Fruit fly (Drosophila melanogaster) whole organism, embryonic: ENCODE data around the gene CG14866.

Experiments
- Ada2b ChIP-seq: fragments of 200-800 bp; sonication (Bioruptor generic); IDR thresholded peaks from 2 replicates; pipeline ENCODE4 v1.3.6; 2022; ENCODE audit warnings: missing biosample characterization, missing genetic modification characterization
- Atf3 ChIP-seq: fragments of 200-800 bp; sonication (Bioruptor generic); optimal IDR thresholded peaks from 3 replicates; lab custom pipeline; 2016; ENCODE audit warnings: missing biosample characterization, missing genetic modification characterization
- Bteb2 ChIP-seq: fragments of 200-800 bp; sonication (Bioruptor generic); optimal IDR thresholded peaks from 2 replicates; lab custom pipeline; 2016; ENCODE audit warnings: missing biosample characterization, missing genetic modification characterization
- CG12236 ChIP-seq: fragments of 200-800 bp; sonication (Bioruptor generic); optimal IDR thresholded peaks from 2 replicates; lab custom pipeline; 2016; ENCODE audit warnings: missing biosample characterization, missing genetic modification characterization
- CG13287 ChIP-seq: fragments of 200-800 bp; sonication (Bioruptor generic); IDR thresholded peaks from 2 replicates; pipeline ENCODE4 v1.3.6; 2022; ENCODE audit warnings: missing biosample characterization, missing genetic modification characterization; ENCODE audit not compliant: partially characterized antibody
- CG14965 ChIP-seq: fragments of 200-800 bp; sonication (Bioruptor generic); optimal IDR thresholded peaks from 2 replicates; lab custom pipeline; 2016; ENCODE audit warnings: missing biosample characterization, missing genetic modification characterization, borderline replicate concordance
- CG17328 ChIP-seq: fragments of 200-800 bp; sonication (Bioruptor generic); IDR thresholded peaks from 2 replicates; pipeline ENCODE4 v1.3.6; 2022; ENCODE audit warnings: missing biosample characterization, missing genetic modification characterization
- CG17359 ChIP-seq: fragments of 200-800 bp; sonication (Bioruptor generic); optimal IDR thresholded peaks from 3 replicates; lab custom pipeline; 2018; ENCODE audit warnings: missing biosample characterization, mild to moderate bottlenecking, missing genetic modification characterization, moderate library complexity
- CG17361 ChIP-seq: fragments of 200-800 bp; sonication (Bioruptor generic); IDR thresholded peaks from 3 replicates; pipeline ENCODE4 v1.3.6; 2022; ENCODE audit warnings: missing biosample characterization, missing genetic modification characterization
- CG17385 ChIP-seq: fragments of 200-800 bp; sonication (Bioruptor generic); optimal IDR thresholded peaks from 3 replicates; lab custom pipeline; 2018; ENCODE audit warnings: missing biosample characterization, mild to moderate bottlenecking, missing genetic modification characterization
- CG17612 ChIP-seq: fragments of 200-800 bp; sonication (Bioruptor generic); IDR thresholded peaks from 2 replicates; pipeline ENCODE4 v1.3.6; 2022; ENCODE audit warnings: missing biosample characterization, missing genetic modification characterization
- CG18476 ChIP-seq: fragments of 200-800 bp; sonication (Bioruptor generic); optimal IDR thresholded peaks from 2 replicates; lab custom pipeline; 2016; ENCODE audit warnings: missing biosample characterization, mild to moderate bottlenecking, missing genetic modification characterization
- CG18619 ChIP-seq: fragments of 200-800 bp; sonication (Bioruptor generic); optimal IDR thresholded peaks from 3 replicates; lab custom pipeline; 2017; ENCODE audit warnings: missing biosample characterization, mild to moderate bottlenecking, missing genetic modification characterization
- CG2120 ChIP-seq: fragments of 200-800 bp; sonication (Bioruptor generic); optimal IDR thresholded peaks from 3 replicates; lab custom pipeline; 2016; ENCODE audit warnings: missing biosample characterization, missing genetic modification characterization
- CG31388 ChIP-seq: fragments of 200-800 bp; sonication (Bioruptor generic); optimal IDR thresholded peaks from 2 replicates; lab custom pipeline; 2016; ENCODE audit warnings: missing biosample characterization, missing genetic modification characterization
- CG34422 ChIP-seq: fragments of 200-800 bp; sonication (Bioruptor generic); IDR thresholded peaks from 3 replicates; pipeline ENCODE4 v1.3.6; 2022; ENCODE audit warnings: missing biosample characterization, missing genetic modification characterization
- CG4328 ChIP-seq: fragments of 200-800 bp; sonication (Bioruptor generic); optimal IDR thresholded peaks from 3 replicates; lab custom pipeline; 2017; ENCODE audit warnings: missing biosample characterization, missing genetic modification reagents, missing genetic modification characterization
- CG4424 ChIP-seq: fragments of 200-800 bp; sonication (Bioruptor generic); optimal IDR thresholded peaks from 3 replicates; lab custom pipeline; 2016; ENCODE audit warnings: missing biosample characterization, missing genetic modification characterization
- CG4854 ChIP-seq: fragments of 200-800 bp; sonication (Bioruptor generic); optimal IDR thresholded peaks from 2 replicates; lab custom pipeline; 2016; ENCODE audit warnings: missing biosample characterization, missing genetic modification characterization, inconsistent platforms
- CG6791 ChIP-seq: fragments of 200-800 bp; sonication (Bioruptor generic); IDR thresholded peaks from 3 replicates; pipeline ENCODE4 v1.3.6; 2022; ENCODE audit warnings: missing biosample characterization, missing genetic modification characterization; ENCODE audit not compliant: partially characterized antibody
- CG7839 ChIP-seq: fragments of 200-800 bp; sonication (Bioruptor generic); optimal IDR thresholded peaks from 3 replicates; lab custom pipeline; 2018; ENCODE audit warnings: missing biosample characterization, mild to moderate bottlenecking, missing genetic modification characterization, moderate library complexity
- Drgx ChIP-seq: fragments of 200-800 bp; sonication (Bioruptor generic); IDR thresholded peaks from 2 replicates; pipeline ENCODE4 v1.3.6; 2022; ENCODE audit warnings: missing biosample characterization, missing genetic modification characterization
- ERR ChIP-seq: fragments of 200-800 bp; sonication (Bioruptor generic); optimal IDR thresholded peaks from 2 replicates; lab custom pipeline; 2016; ENCODE audit warnings: missing biosample characterization, missing genetic modification characterization
- Ets97D ChIP-seq: fragments of 200-800 bp; sonication (Bioruptor generic); optimal IDR thresholded peaks from 3 replicates; lab custom pipeline; 2016; ENCODE audit warnings: missing biosample characterization, missing genetic modification characterization
- HLH3B ChIP-seq: fragments of 200-800 bp; sonication (Bioruptor generic); IDR thresholded peaks from 2 replicates; pipeline ENCODE4 v1.3.6; 2022; ENCODE audit warnings: missing biosample characterization, missing genetic modification characterization
- Hr3 ChIP-seq: fragments of 200-800 bp; sonication (Bioruptor generic); optimal IDR thresholded peaks from 3 replicates; lab custom pipeline; 2016; ENCODE audit warnings: missing biosample characterization, missing genetic modification characterization
- Hr39 ChIP-seq: fragments of >200 bp; optimal IDR thresholded peaks from 2 replicates; lab custom pipeline; 2017
- Jarid2 ChIP-seq: fragments of 200-800 bp; sonication (Bioruptor generic); optimal IDR thresholded peaks from 3 replicates; lab custom pipeline; 2017; ENCODE audit warnings: mild to moderate bottlenecking, missing biosample characterization, missing genetic modification reagents, missing genetic modification characterization
- MESR4 ChIP-seq: fragments of 200-800 bp; sonication (Bioruptor generic); optimal IDR thresholded peaks from 2 replicates; lab custom pipeline; 2018; ENCODE audit warnings: missing biosample characterization, mild to moderate bottlenecking, missing genetic modification characterization, moderate library complexity
- Oli ChIP-seq: fragments of 200-800 bp; sonication (Bioruptor generic); optimal IDR thresholded peaks from 2 replicates; lab custom pipeline; 2018; ENCODE audit warnings: missing biosample characterization, mild to moderate bottlenecking, missing genetic modification characterization, moderate library complexity
- Sry-δ ChIP-seq: fragments of 200-800 bp; sonication (Bioruptor generic); optimal IDR thresholded peaks from 2 replicates; lab custom pipeline; 2016; ENCODE audit warnings: missing biosample characterization, missing genetic modification characterization
- Usf ChIP-seq: fragments of 200-800 bp; sonication (Bioruptor generic); optimal IDR thresholded peaks from 2 replicates; lab custom pipeline; 2017; ENCODE audit warnings: missing genotype, missing biosample characterization, missing genetic modification characterization
- ato ChIP-seq: fragments of 200-800 bp; sonication (Bioruptor generic); IDR thresholded peaks from 2 replicates; pipeline ENCODE4 v1.3.6; 2022; ENCODE audit warnings: missing biosample characterization, missing genetic modification characterization; ENCODE audit not compliant: partially characterized antibody
- bowl ChIP-seq: fragments of 200-800 bp; sonication (Bioruptor generic); IDR thresholded peaks from 2 replicates; pipeline ENCODE4 v1.3.6; 2022; ENCODE audit warnings: missing biosample characterization, missing genetic modification characterization
- cad ChIP-seq: fragments of >200 bp; optimal IDR thresholded peaks from 2 replicates; lab custom pipeline; 2017; ENCODE audit warnings: missing biosample characterization, missing genetic modification characterization
- chif ChIP-seq, 2 experiments: fragments of 200-800 bp; sonication (Bioruptor generic); optimal IDR thresholded peaks; 3 replicates each; lab custom pipeline; 2016; ENCODE audit warnings: missing biosample characterization in 2 of 2, missing genetic modification characterization in 2 of 2
- crol ChIP-seq: fragments of 200-800 bp; sonication (Bioruptor generic); IDR thresholded peaks from 2 replicates; pipeline ENCODE4 v1.3.6; 2022; ENCODE audit warnings: missing biosample characterization, missing genetic modification characterization
- eve ChIP-seq, 2 experiments: fragments of >200 bp; optimal IDR thresholded peaks; 2 replicates each; lab custom pipeline; 2017; ENCODE audit warnings: missing biosample characterization in 2 of 2, missing genetic modification characterization in 2 of 2
- gsb-n ChIP-seq: fragments of 200-800 bp; sonication (Bioruptor generic); optimal IDR thresholded peaks from 3 replicates; lab custom pipeline; 2018; ENCODE audit warnings: missing biosample characterization, mild to moderate bottlenecking, missing genetic modification characterization
- insv ChIP-seq, 2 experiments: fragments of 200-800 bp; sonication (Bioruptor generic); optimal IDR thresholded peaks; 3 replicates each; lab custom pipeline; 2016 to 2018; ENCODE audit warnings: missing biosample characterization in 2 of 2, missing genetic modification characterization in 2 of 2
- ro ChIP-seq: fragments of 200-800 bp; sonication (Bioruptor generic); IDR thresholded peaks from 2 replicates; pipeline ENCODE4 v1.3.6; 2022; ENCODE audit warnings: missing biosample characterization, missing genetic modification characterization
- sens ChIP-seq: fragments of 200-800 bp; sonication (Bioruptor generic); peaks from one replicate; lab custom pipeline; 2016; ENCODE audit warnings: missing biosample characterization, missing genetic modification characterization
- sisA ChIP-seq: fragments of 200-800 bp; sonication (Bioruptor generic); IDR thresholded peaks from 2 replicates; pipeline ENCODE4 v1.3.6; 2022; ENCODE audit warnings: missing biosample characterization, missing genetic modification characterization
- slou ChIP-seq: fragments of 200-800 bp; sonication (Bioruptor generic); optimal IDR thresholded peaks from 3 replicates; lab custom pipeline; 2016; ENCODE audit warnings: missing biosample characterization, missing genetic modification characterization
- slp2 ChIP-seq: fragments of 200-800 bp; sonication (Bioruptor generic); optimal IDR thresholded peaks from 2 replicates; lab custom pipeline; 2016; ENCODE audit warnings: missing biosample characterization, missing genetic modification characterization
- so ChIP-seq: fragments of 200-800 bp; sonication (Bioruptor generic); IDR thresholded peaks from 3 replicates; pipeline ENCODE4 v1.3.6; 2022; ENCODE audit warnings: missing biosample characterization, missing genetic modification characterization
- tap ChIP-seq: fragments of 200-800 bp; optimal IDR thresholded peaks from 3 replicates; lab custom pipeline; 2019; ENCODE audit warnings: missing biosample characterization, mild to moderate bottlenecking, missing genetic modification characterization, moderate library complexity
- zfh1 ChIP-seq: fragments of 200-800 bp; sonication (Bioruptor generic); IDR thresholded peaks from 3 replicates; pipeline ENCODE4 v1.3.6; 2022; ENCODE audit warnings: missing biosample characterization, missing genetic modification characterization

The CG14866 gene

DNA sequence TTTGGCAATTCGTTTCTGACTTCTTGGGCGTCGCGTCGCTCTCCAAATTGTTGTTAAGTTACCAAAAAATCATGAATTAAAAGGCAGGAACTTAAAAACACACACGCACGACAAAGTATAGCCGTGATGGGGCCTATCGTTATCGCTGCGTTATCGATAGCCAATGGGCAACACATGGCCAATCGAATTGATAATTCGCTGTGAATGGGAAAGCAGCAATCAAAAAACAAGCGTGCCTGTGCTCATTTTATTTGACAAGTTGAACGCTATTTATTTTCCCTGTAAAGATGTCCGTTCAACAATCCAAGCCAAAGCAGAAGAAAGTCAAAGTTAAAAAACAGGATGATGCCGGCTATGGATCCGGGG lies 29.7 kb downstream of the CG14866 start, which contains the start of the genes Surf4 and CG31301 (continued):
- no peak for TF ChIP-seq gsb-n (tag; lab: Kevin White, UChicago)
- TF ChIP-seq Sry-δ (GFP tag; lab: Kevin White, UChicago), result peak; percentile 51
- TF ChIP-seq cad, result no peak
- TF ChIP-seq slp2, result no peak
- TF ChIP-seq crol (GFP tag; lab: Robert Waterston, UW), result no peak
- no peak for TF ChIP-seq Drgx (GFP tag; lab: Robert Waterston, UW)
- no peak for TF ChIP-seq CG18476 (GFP tag; lab: Kevin White, UChicago)
- TF ChIP-seq CG17359 (tag; lab: Kevin White, UChicago), result peak; percentile 6
- TF ChIP-seq CG4424 (GFP tag; lab: Kevin White, UChicago), result no peak
- TF ChIP-seq Oli (tag; lab: Kevin White, UChicago), result no peak
- TF ChIP-seq slou (GFP tag; lab: Kevin White, UChicago), result no peak
- no peak for TF ChIP-seq CG31388 (GFP tag; lab: Kevin White, UChicago)
- no peak for TF ChIP-seq Jarid2 (GFP tag; lab: Kevin White, UChicago)
- TF ChIP-seq CG4854 (GFP tag; lab: Kevin White, UChicago), result no peak
- no peak for TF ChIP-seq Usf (GFP tag; lab: Kevin White, UChicago)
- TF ChIP-seq Bteb2, result no peak
- no peak for TF ChIP-seq ERR (GFP tag; lab: Kevin White, UChicago)
- TF ChIP-seq sens, result peak; percentile 23
- TF ChIP-seq CG14965 (GFP tag; lab: Kevin White, UChicago), result no peak
- TF ChIP-seq so, result no peak
- TF ChIP-seq Ets97D, result peak; percentile 71
- peak; percentile 85 for TF ChIP-seq ato (GFP tag; lab: Robert Waterston, UW)
- TF ChIP-seq HLH3B (GFP tag; lab: Robert Waterston, UW), result no peak
- TF ChIP-seq CG2120 (GFP tag; lab: Kevin White, UChicago), result no peak
- TF ChIP-seq CG12236 (GFP tag; lab: Kevin White, UChicago), result no peak
- no peak for TF ChIP-seq Hr3
- TF ChIP-seq sisA (GFP tag; lab: Robert Waterston, UW), result no peak
- TF ChIP-seq CG17385 (GFP tag; lab: Kevin White, UChicago), result peak; percentile 34
- TF ChIP-seq CG6791 (GFP tag; lab: Robert Waterston, UW), result peak; percentile 90
- peak; percentile 77 for TF ChIP-seq MESR4 (GFP tag; lab: Kevin White, UChicago)
- TF ChIP-seq CG7839 (tag; lab: Kevin White, UChicago), result no peak
- peak; percentile 17; the same call in 1 of the 3 replicates for TF ChIP-seq CG34422 (GFP tag; lab: Robert Waterston, UW)
- TF ChIP-seq tap (tag; lab: Kevin White, UChicago), result no peak
- TF ChIP-seq bowl (GFP tag; lab: Robert Waterston, UW), result no peak
- no peak for TF ChIP-seq CG18619 (GFP tag; lab: Kevin White, UChicago)
- TF ChIP-seq chif (GFP tag; optimal IDR thresholded peaks at IDR 0.05; lab: Kevin White, UChicago), result no peak
- no peak for TF ChIP-seq eve (GFP tag; optimal IDR thresholded peaks at IDR 0.05; lab: Kevin White, UChicago)
- TF ChIP-seq insv (GFP tag; optimal IDR thresholded peaks at IDR 0.05; lab: Kevin White, UChicago), result no peak
- no peak for TF ChIP-seq CG4328 (GFP tag; lab: Kevin White, UChicago)
- TF ChIP-seq Ada2b, result no peak
- TF ChIP-seq CG17328 (GFP tag; lab: Robert Waterston, UW), result no peak
- no peak for TF ChIP-seq CG17612 (GFP tag; lab: Robert Waterston, UW)
- TF ChIP-seq Atf3, result no peak
- TF ChIP-seq CG17361 (GFP tag; lab: Robert Waterston, UW), result no peak
- TF ChIP-seq ro (GFP tag; lab: Robert Waterston, UW), result no peak
- no peak for TF ChIP-seq Hr39 (lab: Kevin White, UChicago)
- peak; percentile 71 for TF ChIP-seq CG13287 (GFP tag; lab: Robert Waterston, UW)
- no peak for TF ChIP-seq zfh1 (GFP tag; lab: Robert Waterston, UW)
